Worm (Caenorhabditis elegans) whole organism, late embryonic: ENCODE results near the gene C48B4.10.

Source experiments
- C38D4.7 ChIP-seq: fragments of 200-800 bp; sonication (Bioruptor generic); optimal IDR thresholded peaks from 2 replicates; lab custom pipeline; 2018; ENCODE audit warnings: mild to moderate bottlenecking, missing genetic modification characterization, moderate library complexity, missing compliant biosample characterization
- Y22D7AL.16 ChIP-seq: sonication (generic microtip); optimal IDR thresholded peaks from 2 replicates; lab custom pipeline; 2016; ENCODE audit warnings: missing genetic modification characterization, missing compliant biosample characterization
- ama-1 ChIP-seq: fragments of 150-350 bp; optimal IDR thresholded peaks from 2 replicates; lab custom pipeline; 2014
- ceh-2 ChIP-seq: sonication (generic microtip); optimal IDR thresholded peaks from 2 replicates; lab custom pipeline; 2016; ENCODE audit warnings: missing genotype, missing genetic modification characterization, missing compliant biosample characterization
- ceh-30 ChIP-seq: fragments of 150-350 bp; optimal IDR thresholded peaks from 2 replicates; lab custom pipeline; 2014; ENCODE audit warnings: missing biosample characterization, missing genetic modification characterization
- ceh-31 ChIP-seq: sonication (generic microtip); optimal IDR thresholded peaks from 2 replicates; lab custom pipeline; 2016; ENCODE audit warnings: missing genetic modification characterization, missing compliant biosample characterization
- ceh-34 ChIP-seq: sonication (generic microtip); optimal IDR thresholded peaks from 2 replicates; lab custom pipeline; 2016; ENCODE audit warnings: mild to moderate bottlenecking, missing genetic modification characterization, missing compliant biosample characterization
- dmd-4 ChIP-seq: sonication (generic microtip); optimal IDR thresholded peaks from 2 replicates; lab custom pipeline; 2016; ENCODE audit warnings: borderline replicate concordance, missing genetic modification characterization, missing compliant biosample characterization
- elt-2 ChIP-seq: sonication (generic microtip); optimal IDR thresholded peaks from 2 replicates; lab custom pipeline; 2016; ENCODE audit warnings: missing genetic modification reagents, missing genetic modification characterization, missing compliant biosample characterization
- ets-4 ChIP-seq: sonication (generic microtip); optimal IDR thresholded peaks from 2 replicates; lab custom pipeline; 2016; ENCODE audit warnings: missing genetic modification characterization, missing compliant biosample characterization
- eyg-1 ChIP-seq: sonication (generic microtip); optimal IDR thresholded peaks from 2 replicates; lab custom pipeline; 2016; ENCODE audit warnings: missing genotype, missing genetic modification characterization, missing compliant biosample characterization
- fax-1 ChIP-seq: sonication (generic microtip); optimal IDR thresholded peaks from 2 replicates; lab custom pipeline; 2016; ENCODE audit warnings: missing genotype, missing genetic modification characterization, missing compliant biosample characterization
- fkh-6 ChIP-seq: sonication (generic microtip); optimal IDR thresholded peaks from 2 replicates; lab custom pipeline; 2016; ENCODE audit warnings: missing genetic modification characterization, missing compliant biosample characterization
- gmeb-2 ChIP-seq: sonication (generic microtip); optimal IDR thresholded peaks from 2 replicates; lab custom pipeline; 2016; ENCODE audit warnings: missing genetic modification characterization, inconsistent platforms, missing compliant biosample characterization
- hlh-13 ChIP-seq: fragments of 200-800 bp; sonication (Bioruptor generic); optimal IDR thresholded peaks from 2 replicates; lab custom pipeline; 2018; ENCODE audit warnings: mild to moderate bottlenecking, missing genetic modification characterization, missing compliant biosample characterization
- hlh-15 ChIP-seq: sonication (generic microtip); optimal IDR thresholded peaks from 2 replicates; lab custom pipeline; 2016; ENCODE audit warnings: missing genetic modification characterization, missing compliant biosample characterization
- hlh-30 ChIP-seq: sonication (generic microtip); optimal IDR thresholded peaks from 2 replicates; lab custom pipeline; 2017; ENCODE audit warnings: antibody characterized with exemption, missing genetic modification characterization, missing compliant biosample characterization; ENCODE audit not compliant: insufficient read depth
- hlh-6 ChIP-seq: sonication (generic microtip); optimal IDR thresholded peaks from 2 replicates; lab custom pipeline; 2016; ENCODE audit warnings: missing genotype, missing genetic modification characterization, missing compliant biosample characterization
- hlh-8 ChIP-seq: sonication (generic microtip); optimal IDR thresholded peaks from 2 replicates; lab custom pipeline; 2016; ENCODE audit warnings: missing genotype, missing genetic modification characterization, missing compliant biosample characterization
- mec-3 ChIP-seq: sonication (generic microtip); optimal IDR thresholded peaks from 2 replicates; lab custom pipeline; 2016; ENCODE audit warnings: borderline replicate concordance, missing genetic modification characterization, missing compliant biosample characterization
- nfya-1 ChIP-seq: sonication (generic microtip); optimal IDR thresholded peaks from 2 replicates; lab custom pipeline; 2017; ENCODE audit warnings: missing genetic modification characterization, mild to moderate bottlenecking, missing compliant biosample characterization, antibody characterized with exemption, moderate library complexity
- pax-1 ChIP-seq: fragments of 150-350 bp; optimal IDR thresholded peaks from 2 replicates; lab custom pipeline; 2014; ENCODE audit warnings: missing biosample characterization, missing genetic modification characterization
- pha-4 ChIP-seq: fragments of 150-350 bp; optimal IDR thresholded peaks from 2 replicates; lab custom pipeline; 2018; ENCODE audit warnings: missing biosample characterization, missing genetic modification reagents, missing genetic modification characterization
- ref-2 ChIP-seq: sonication (generic microtip); optimal IDR thresholded peaks from 2 replicates; lab custom pipeline; 2016; ENCODE audit warnings: missing genetic modification characterization, missing compliant biosample characterization
- ttx-3 ChIP-seq: sonication (generic microtip); optimal IDR thresholded peaks from 2 replicates; lab custom pipeline; 2016; ENCODE audit warnings: missing genetic modification reagents, missing genetic modification characterization, missing compliant biosample characterization
- unc-3 ChIP-seq, 2 experiments: fragments of 200-800 bp in 1 of 2; sonication (Bioruptor generic) in 1 of 2; sonication (generic microtip) in 1 of 2; conservative IDR thresholded peaks in 1 of 2; optimal IDR thresholded peaks in 1 of 2; 2 replicates each; pipeline versions ENCODE4 v1.3.6 to Lab custom; 2016 to 2022; ENCODE audit warnings: missing compliant biosample characterization in 2 of 2, missing genetic modification characterization in 2 of 2, missing genetic modification reagents in 1 of 2
- unc-42 ChIP-seq: sonication (generic microtip); optimal IDR thresholded peaks from 2 replicates; lab custom pipeline; 2016; ENCODE audit warnings: missing genotype, missing genetic modification characterization, missing compliant biosample characterization
- unc-55 ChIP-seq: sonication (generic microtip); optimal IDR thresholded peaks from 2 replicates; lab custom pipeline; 2017; ENCODE audit warnings: missing biosample characterization, missing genetic modification reagents, missing genetic modification characterization
- unc-86 ChIP-seq: sonication (generic microtip); optimal IDR thresholded peaks from 2 replicates; lab custom pipeline; 2016; ENCODE audit warnings: missing genetic modification characterization, missing compliant biosample characterization
- zip-5 ChIP-seq: sonication (generic microtip); optimal IDR thresholded peaks from 2 replicates; lab custom pipeline; 2016; ENCODE audit warnings: missing genetic modification characterization, missing compliant biosample characterization

C48B4.10 gene

DNA sequence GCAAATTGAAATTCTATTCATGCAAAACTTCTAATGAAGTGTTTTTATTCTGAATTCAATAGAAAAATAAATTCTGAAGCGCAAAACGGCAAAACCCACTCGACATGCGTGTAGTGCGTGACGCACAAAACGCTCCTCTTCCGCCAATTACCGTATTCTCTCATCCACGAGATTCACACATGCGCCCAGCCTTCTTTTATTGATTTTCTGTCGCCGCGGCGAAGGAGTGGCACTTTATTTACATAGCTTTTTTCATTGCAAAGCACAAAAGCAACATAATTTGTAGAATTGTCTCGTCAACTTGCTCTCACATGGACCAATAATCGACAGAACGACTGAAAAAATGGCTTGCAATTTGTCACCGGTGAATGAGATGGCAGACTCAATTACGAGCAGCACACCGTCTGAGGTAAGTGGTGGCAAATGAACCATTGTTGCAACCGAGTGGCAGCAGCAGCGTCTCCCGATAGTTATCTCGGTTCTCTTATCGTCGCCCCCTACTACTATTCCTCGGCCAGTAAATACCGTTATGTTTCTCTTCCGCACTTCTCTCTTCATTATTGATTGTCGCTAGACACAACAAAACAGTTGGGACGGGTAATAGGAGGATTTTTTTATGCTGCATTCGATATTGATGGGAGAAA is 18.2 kb downstream of the C48B4.10 start, which contains the start of gene unc-16 (continued):
- TF ChIP-seq Y22D7AL.16 (no peak), eyg-1 (tag; lab: Kevin White, UChicago) (no peak), hlh-8 (tag; lab: Kevin White, UChicago) (peak; percentile 55), fax-1 (tag; lab: Kevin White, UChicago) (no peak), hlh-30 (tag; lab: Kevin White, UChicago) (peak; percentile 93), ceh-34 (peak; percentile 70), mec-3 (tag; lab: Kevin White, UChicago) (no peak), ref-2 (tag; lab: Kevin White, UChicago) (peak; percentile 25), unc-42 (tag; lab: Kevin White, UChicago) (peak; percentile 36), ama-1 (lab: Kevin White, UChicago) (peak; percentile 1), pha-4 (tag; lab: Kevin White, UChicago) (peak; percentile 78), ets-4 (tag; lab: Kevin White, UChicago) (peak; percentile 40), nfya-1 (tag; lab: Kevin White, UChicago) (peak; percentile 95), elt-2 (tag; lab: Kevin White, UChicago) (peak; percentile 47)

DNA sequence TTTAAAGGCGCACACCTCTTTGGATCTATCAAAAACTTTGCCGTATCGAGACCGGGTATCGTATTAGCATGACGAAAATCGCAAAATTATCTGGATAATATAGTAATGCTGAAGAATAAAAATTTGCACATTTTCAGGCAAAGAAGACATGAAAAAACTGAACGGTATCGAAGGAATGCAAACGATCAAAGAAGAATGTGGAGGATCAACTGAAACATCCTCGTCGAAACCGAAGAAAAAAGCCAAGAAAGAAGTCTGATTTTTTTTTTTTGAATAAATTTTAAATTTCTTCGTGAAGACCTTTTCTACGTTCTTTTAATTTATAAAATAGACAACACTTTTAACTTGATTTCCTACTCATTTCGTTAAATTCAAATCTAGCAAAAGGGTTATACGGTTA is 19.5 kb downstream of the C48B4.10 start, which contains the start of gene ZK1098.12:
Gene ZK1098.12 (plus strand): TSS at position 301 of the 400 bp plus-strand sequence.
- TF ChIP-seq Y22D7AL.16, result no peak
- TF ChIP-seq unc-55, result no peak
- TF ChIP-seq mec-3 (tag; lab: Kevin White, UChicago), result no peak
- TF ChIP-seq fkh-6 (tag; lab: Kevin White, UChicago), result no peak
- TF ChIP-seq elt-2 (tag; lab: Kevin White, UChicago), result no peak
- TF ChIP-seq pax-1, result no peak
- TF ChIP-seq dmd-4, result no peak
- no peak for TF ChIP-seq hlh-6

DNA sequence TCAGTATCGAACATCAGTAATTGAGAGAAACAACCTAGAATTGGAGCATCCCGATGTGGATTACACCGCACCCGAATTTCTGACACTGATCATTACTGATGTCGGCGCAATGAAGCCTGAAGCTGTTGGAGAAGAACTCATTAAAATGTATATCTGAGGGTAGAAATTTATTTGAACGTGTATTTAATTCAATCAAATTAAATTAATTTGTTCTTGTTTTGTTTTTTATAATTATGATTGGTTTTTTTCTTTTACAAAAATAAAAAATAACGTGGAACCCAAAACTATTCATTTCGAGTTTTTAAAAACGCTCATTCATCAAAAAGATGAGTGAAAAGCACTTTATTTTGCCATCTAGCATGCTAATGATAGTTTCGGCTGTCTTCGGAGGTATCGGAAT is 20.2 kb downstream of the C48B4.10 start, which contains the start of gene ZK1098.9:
Gene ZK1098.9 (plus strand): TSS at position 301 of the 400 bp plus-strand sequence.
- no peak for TF ChIP-seq ets-4 (tag; lab: Kevin White, UChicago)
- TF ChIP-seq unc-42 (tag; lab: Kevin White, UChicago), result no peak
- no peak for TF ChIP-seq C38D4.7
- TF ChIP-seq pax-1, result no peak
- no peak for TF ChIP-seq unc-86 (tag; lab: Kevin White, UChicago)
- TF ChIP-seq unc-55, result no peak
- no peak for TF ChIP-seq hlh-15
- TF ChIP-seq ttx-3 (tag; lab: Kevin White, UChicago), result no peak
- no peak for TF ChIP-seq gmeb-2 (tag; lab: Kevin White, UChicago)
- no peak for TF ChIP-seq hlh-13 (GFP tag; lab: Kevin White, UChicago)
- TF ChIP-seq zip-5 (tag; lab: Kevin White, UChicago), result no peak
- no peak for TF ChIP-seq ceh-31 (tag; lab: Kevin White, UChicago)

DNA sequence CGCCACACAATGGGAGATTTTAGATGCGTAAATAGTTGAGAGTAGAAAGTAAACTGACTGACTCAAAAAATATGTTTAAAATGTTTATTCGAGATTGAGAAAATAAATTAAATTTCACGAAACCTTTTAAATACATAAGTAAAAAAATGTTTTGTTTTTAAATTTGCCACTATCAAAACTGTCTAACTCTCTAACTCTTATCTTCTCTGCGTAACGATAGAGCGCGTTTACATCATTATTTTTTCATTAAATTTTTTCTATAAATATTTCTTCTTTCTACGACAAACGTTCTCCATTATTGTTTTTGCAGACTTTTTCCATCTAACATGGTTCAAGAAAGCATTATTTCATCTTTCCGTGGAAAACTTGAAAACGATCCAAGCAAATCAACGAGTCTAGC is 21.5 kb downstream of the C48B4.10 start, which contains the start of gene eif-2Balpha:
Gene eif-2Balpha (plus strand): TSS at position 304 of the 400 bp plus-strand sequence.
- TF ChIP-seq unc-42 (tag; lab: Kevin White, UChicago) (peak; percentile 25), ceh-30 (tag; lab: Kevin White, UChicago) (no peak), unc-3 (GFP tag; conservative IDR thresholded peaks at IDR 0.05; lab: Robert Waterston, UW) (no peak), unc-3 (tag; optimal IDR thresholded peaks at IDR 0.05; lab: Kevin White, UChicago) (no peak)

DNA sequence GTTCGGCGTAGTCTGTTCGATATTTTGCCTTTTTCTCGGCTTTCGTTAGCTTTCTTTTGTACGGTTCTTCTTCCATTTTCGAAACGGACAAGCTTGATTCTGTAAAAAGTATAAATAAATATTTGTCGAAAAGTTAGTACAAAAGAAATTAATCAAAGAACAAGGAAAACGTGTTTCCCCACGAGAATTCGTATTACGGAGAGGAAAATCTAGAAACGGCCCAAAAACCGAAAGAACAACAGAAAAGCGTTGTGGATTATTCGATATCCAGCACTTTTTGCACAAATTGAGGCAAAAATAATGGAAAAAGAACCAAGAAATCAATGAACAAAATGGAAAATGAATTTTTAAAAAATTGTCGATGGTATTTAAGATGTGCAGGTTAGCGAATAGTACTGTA is 22.0 kb downstream of the C48B4.10 start, which contains the start of gene mut-7:
Gene mut-7 (minus strand): TSS at position 101 of the 400 bp plus-strand sequence.
- TF ChIP-seq ceh-31 (tag; lab: Kevin White, UChicago) (no peak), ceh-2 (tag; lab: Kevin White, UChicago) (no peak), fkh-6 (tag; lab: Kevin White, UChicago) (no peak), hlh-30 (tag; lab: Kevin White, UChicago) (no peak)
- TF ChIP-seq, all 69 proteins: peak for 0
